Fruit fly (Drosophila melanogaster) S2 (cell line): ENCODE data around the gene Pka-C2.

Experiments
- CG8478 ChIP-seq: fragments of >200 bp; optimal IDR thresholded peaks from 2 replicates; lab custom pipeline; 2018
- CTCF ChIP-seq, 2 experiments: fragments of >200 bp; optimal IDR thresholded peaks; 2 replicates each; lab custom pipeline; 2018

Gene Pka-C2

dm6 chr3R:30709270-30709669, 12.3 kb upstream of the Pka-C2 start:
- TF ChIP-seq CTCF (optimal IDR thresholded peaks at IDR 0.05; lab: Kevin White, UChicago) (no peak), CG8478 (lab: Kevin White, UChicago) (no peak)

dm6 chr3R:30706021-30706420, 9.1 kb upstream of the Pka-C2 start, which contains the start of gene CG31010:
Gene CG31010 (minus strand): TSS chr3R:30706121.
- TF ChIP-seq CG8478 (lab: Kevin White, UChicago) (no peak), CTCF (optimal IDR thresholded peaks at IDR 0.05; lab: Kevin White, UChicago) (no peak)

- TF ChIP-seq CTCF (optimal IDR thresholded peaks at IDR 0.05; lab: Kevin White, UChicago) (no peak), CG8478 (lab: Kevin White, UChicago) (no peak)
Measured at dm6 chr3R:30699165-30699564, 2.2 kb upstream of the Pka-C2 start.

dm6 chr3R:30695398-30695797, 1.5 kb downstream of the Pka-C2 start, which contains the start of gene CG12069:
Gene CG12069 (minus strand): TSS chr3R:30695498.
- TF ChIP-seq CG8478 (lab: Kevin White, UChicago) (no peak), CTCF (optimal IDR thresholded peaks at IDR 0.05; lab: Kevin White, UChicago) (no peak)

- TF ChIP-seq CTCF (optimal IDR thresholded peaks at IDR 0.05; lab: Kevin White, UChicago) (no peak), CG8478 (lab: Kevin White, UChicago) (no peak)
Measured at dm6 chr3R:30690251-30690650, 6.7 kb downstream of the Pka-C2 start, which contains the start of gene Spn100A. Gene Spn100A (plus strand): TSS chr3R:30690642.

dm6 chr3R:30689653-30690052, 7.3 kb downstream of the Pka-C2 start:
- TF ChIP-seq CG8478 (lab: Kevin White, UChicago) (no peak), CTCF (optimal IDR thresholded peaks at IDR 0.05; lab: Kevin White, UChicago) (no peak)

dm6 chr3R:30649661-30650060, 47.3 kb downstream of the Pka-C2 start, which contains the start of gene CG34433:
Gene CG34433 (plus strand): TSS chr3R:30649961.
- no peak for TF ChIP-seq CTCF (optimal IDR thresholded peaks at IDR 0.05; lab: Kevin White, UChicago)
- no peak for TF ChIP-seq CG8478 (lab: Kevin White, UChicago)

- TF ChIP-seq CG8478 (lab: Kevin White, UChicago) (no peak), CTCF (optimal IDR thresholded peaks at IDR 0.05; lab: Kevin White, UChicago) (no peak)
Measured at dm6 chr3R:30648851-30649250, 48.1 kb downstream of the Pka-C2 start, which contains the start of gene CG34432. Gene CG34432 (plus strand): TSS chr3R:30649151.

dm6 chr3R:30648451-30648850, 48.5 kb downstream of the Pka-C2 start, which contains the start of gene PH4alphaPV:
Gene PH4alphaPV (minus strand): TSS chr3R:30648551.
- TF ChIP-seq CG8478 (lab: Kevin White, UChicago) (no peak), CTCF (optimal IDR thresholded peaks at IDR 0.05; lab: Kevin White, UChicago) (no peak)

dm6 chr3R:30645780-30646179, 51.2 kb downstream of the Pka-C2 start, which contains the start of gene CG31013:
Gene CG31013 (minus strand): TSS chr3R:30645880.
- TF ChIP-seq CTCF (optimal IDR thresholded peaks at IDR 0.05; lab: Kevin White, UChicago) (no peak), CG8478 (lab: Kevin White, UChicago) (no peak)
